Worm (Caenorhabditis elegans) whole organism, L1 larva: ENCODE data around the gene otpl-6.
A peak's percentile ranks its signal among the peaks of the same experiment; 100 is the strongest.

Source experiments
- C16A3.4 ChIP-seq: fragments of 150-350 bp; optimal IDR thresholded peaks from 2 replicates; lab custom pipeline; 2014; ENCODE audit warnings: missing biosample characterization, missing genetic modification characterization
- F16B12.6 ChIP-seq: fragments of 150-350 bp; optimal IDR thresholded peaks from 2 replicates; lab custom pipeline; 2014; ENCODE audit warnings: missing biosample characterization, missing genetic modification characterization
- alr-1 ChIP-seq: fragments of 200-800 bp; sonication (Bioruptor generic); optimal IDR thresholded peaks from 2 replicates; lab custom pipeline; 2018; ENCODE audit warnings: borderline replicate concordance, mild to moderate bottlenecking, missing genetic modification characterization, missing compliant biosample characterization
- aly-2 ChIP-seq: fragments of 150-350 bp; optimal IDR thresholded peaks from 2 replicates; lab custom pipeline; 2014; ENCODE audit warnings: missing biosample characterization, missing genetic modification characterization
- ama-1 ChIP-seq: fragments of 150-350 bp; optimal IDR thresholded peaks from 2 replicates; lab custom pipeline; 2014
- ceh-8 ChIP-seq: fragments of 200-800 bp; sonication (Bioruptor generic); optimal IDR thresholded peaks from 2 replicates; lab custom pipeline; 2018; ENCODE audit warnings: mild to moderate bottlenecking, missing genetic modification characterization, moderate library complexity, missing compliant biosample characterization
- ceh-88 ChIP-seq: fragments of 200-800 bp; sonication (Bioruptor generic); IDR thresholded peaks from 2 replicates; pipeline ENCODE4 v1.3.6; 2022; ENCODE audit warnings: missing genetic modification characterization, missing compliant biosample characterization
- ceh-90 ChIP-seq: sonication (generic microtip); optimal IDR thresholded peaks from 2 replicates; lab custom pipeline; 2016; ENCODE audit warnings: missing genetic modification characterization, missing compliant biosample characterization
- dsc-1 ChIP-seq: sonication (generic microtip); optimal IDR thresholded peaks from 2 replicates; lab custom pipeline; 2016; ENCODE audit warnings: mild to moderate bottlenecking, missing genetic modification characterization, missing compliant biosample characterization
- efl-1 ChIP-seq, 4 experiments: fragments of 150-350 bp; optimal IDR thresholded peaks in 3 of 4; peaks in 1 of 4; 1 replicate in 1 of 4; 2 replicates in 3 of 4; lab custom pipeline; 2014; ENCODE audit warnings: missing biosample characterization in 2 of 4, missing genetic modification characterization in 2 of 4, missing genetic modification reagents in 2 of 4
- efl-3 ChIP-seq: fragments of 200-800 bp; sonication (Bioruptor generic); optimal IDR thresholded peaks from 2 replicates; lab custom pipeline; 2018; ENCODE audit warnings: mild to moderate bottlenecking, missing genetic modification characterization, missing compliant biosample characterization
- elt-2 ChIP-seq: sonication (generic microtip); optimal IDR thresholded peaks from 2 replicates; lab custom pipeline; 2016; ENCODE audit warnings: missing genetic modification characterization, mild to moderate bottlenecking, inconsistent platforms, missing compliant biosample characterization, missing genetic modification reagents
- elt-3 ChIP-seq, 6 experiments: fragments of 150-350 bp in 1 of 6; sonication (generic microtip); optimal IDR thresholded peaks; 2 replicates each; lab custom pipeline; 2017 to 2018; ENCODE audit warnings: missing biosample characterization in 6 of 6, missing genetic modification characterization in 6 of 6, inconsistent platforms in 1 of 6
- ets-5 ChIP-seq: fragments of 200-800 bp; sonication (Bioruptor generic); IDR thresholded peaks from 2 replicates; pipeline ENCODE4 v1.3.6; 2022; ENCODE audit warnings: missing genetic modification characterization, missing compliant biosample characterization
- fkh-4 ChIP-seq: sonication (generic microtip); optimal IDR thresholded peaks from 2 replicates; lab custom pipeline; 2016; ENCODE audit warnings: missing compliant biosample characterization, missing genetic modification characterization, borderline replicate concordance
- fkh-8 ChIP-seq: sonication (generic microtip); optimal IDR thresholded peaks from 2 replicates; lab custom pipeline; 2016; ENCODE audit warnings: mild to moderate bottlenecking, missing genetic modification characterization, missing compliant biosample characterization
- grh-1 ChIP-seq: fragments of 200-800 bp; sonication (Bioruptor generic); IDR thresholded peaks from 2 replicates; pipeline ENCODE4 v1.3.6; 2022; ENCODE audit warnings: missing genetic modification reagents, missing genetic modification characterization, missing compliant biosample characterization
- hlh-4 ChIP-seq: sonication (generic microtip); optimal IDR thresholded peaks from 2 replicates; lab custom pipeline; 2016; ENCODE audit warnings: mild to moderate bottlenecking, missing genetic modification characterization, missing compliant biosample characterization
- hpl-2 ChIP-seq: fragments of 150-350 bp; optimal IDR thresholded peaks from 2 replicates; lab custom pipeline; 2014; ENCODE audit warnings: missing biosample characterization, missing genetic modification reagents, missing genetic modification characterization
- irx-1 ChIP-seq: sonication (generic microtip); optimal IDR thresholded peaks from 2 replicates; lab custom pipeline; 2016; ENCODE audit warnings: missing genetic modification characterization, missing compliant biosample characterization
- lin-13 ChIP-seq: fragments of 150-350 bp; optimal IDR thresholded peaks from 2 replicates; lab custom pipeline; 2014; ENCODE audit warnings: missing biosample characterization, missing genetic modification reagents, missing genetic modification characterization
- lin-14 ChIP-seq: fragments of 200-800 bp; sonication (Bioruptor generic); optimal IDR thresholded peaks from 2 replicates; lab custom pipeline; 2018; ENCODE audit warnings: mild to moderate bottlenecking, missing genetic modification characterization, moderate library complexity, missing compliant biosample characterization
- lin-35 ChIP-seq, 2 experiments: fragments of 150-350 bp; optimal IDR thresholded peaks; 2 replicates each; lab custom pipeline; 2014; ENCODE audit warnings: missing biosample characterization in 2 of 2, missing genetic modification characterization in 2 of 2, missing genetic modification reagents in 2 of 2
- lin-39 ChIP-seq: fragments of 150-350 bp; optimal IDR thresholded peaks from 2 replicates; lab custom pipeline; 2014; ENCODE audit warnings: missing biosample characterization, missing genetic modification reagents, missing genetic modification characterization
- lsy-2 ChIP-seq, 2 experiments: fragments of 150-350 bp; optimal IDR thresholded peaks; 2 replicates each; lab custom pipeline; 2014; ENCODE audit warnings: missing biosample characterization in 2 of 2, missing genetic modification characterization in 2 of 2
- mef-2 ChIP-seq: fragments of 150-350 bp; optimal IDR thresholded peaks from 2 replicates; lab custom pipeline; 2014; ENCODE audit warnings: missing biosample characterization, missing genetic modification characterization
- mep-1 ChIP-seq: fragments of 150-350 bp; optimal IDR thresholded peaks from 2 replicates; lab custom pipeline; 2014; ENCODE audit warnings: missing biosample characterization, missing genetic modification characterization
- nhr-19 ChIP-seq: fragments of 200-800 bp; sonication (Bioruptor generic); conservative IDR thresholded peaks from 2 replicates; pipeline ENCODE4 v1.3.6; 2022; ENCODE audit warnings: missing genetic modification characterization, missing compliant biosample characterization
- nhr-20 ChIP-seq: sonication (generic microtip); optimal IDR thresholded peaks from 2 replicates; lab custom pipeline; 2016; ENCODE audit warnings: mild to moderate bottlenecking, missing genetic modification characterization, missing compliant biosample characterization
- nhr-237 ChIP-seq: fragments of 150-350 bp; optimal IDR thresholded peaks from 2 replicates; lab custom pipeline; 2014; ENCODE audit warnings: missing biosample characterization, missing genetic modification characterization
- nhr-71 ChIP-seq: sonication (generic microtip); optimal IDR thresholded peaks from 2 replicates; lab custom pipeline; 2016; ENCODE audit warnings: mild to moderate bottlenecking, missing genetic modification characterization, moderate library complexity, missing compliant biosample characterization
- nhr-85 ChIP-seq: sonication (generic microtip); peaks from one replicate; lab custom pipeline; 2016; ENCODE audit warnings: missing genetic modification characterization, inconsistent platforms, missing compliant biosample characterization
- nhr-90 ChIP-seq: sonication (generic microtip); optimal IDR thresholded peaks from 2 replicates; lab custom pipeline; 2016; ENCODE audit warnings: mild to moderate bottlenecking, missing genetic modification characterization, missing compliant biosample characterization; ENCODE audit not compliant: poor library complexity
- pax-3 ChIP-seq: fragments of 200-800 bp; sonication (Bioruptor generic); optimal IDR thresholded peaks from 2 replicates; lab custom pipeline; 2018; ENCODE audit warnings: mild to moderate bottlenecking, missing genetic modification characterization, moderate library complexity, missing compliant biosample characterization
- rnt-1 ChIP-seq: sonication (generic microtip); optimal IDR thresholded peaks from 2 replicates; lab custom pipeline; 2016; ENCODE audit warnings: mild to moderate bottlenecking, missing genetic modification characterization, moderate library complexity, missing compliant biosample characterization
- skn-1 ChIP-seq: fragments of 150-350 bp; optimal IDR thresholded peaks from 2 replicates; lab custom pipeline; 2014; ENCODE audit warnings: missing biosample characterization, missing genetic modification characterization
- snu-23 ChIP-seq: sonication (generic microtip); optimal IDR thresholded peaks from 2 replicates; lab custom pipeline; 2016; ENCODE audit warnings: missing genetic modification characterization, missing compliant biosample characterization
- swsn-7 ChIP-seq: sonication (generic microtip); optimal IDR thresholded peaks from 2 replicates; lab custom pipeline; 2016; ENCODE audit warnings: missing genetic modification characterization, missing compliant biosample characterization
- tbx-2 ChIP-seq: sonication (generic microtip); optimal IDR thresholded peaks from 2 replicates; lab custom pipeline; 2016; ENCODE audit warnings: missing genetic modification characterization, missing compliant biosample characterization
- unc-30 ChIP-seq: sonication (generic microtip); optimal IDR thresholded peaks from 2 replicates; lab custom pipeline; 2017; ENCODE audit warnings: missing biosample characterization, missing genetic modification characterization
- unc-86 ChIP-seq: sonication (generic microtip); optimal IDR thresholded peaks from 2 replicates; lab custom pipeline; 2016; ENCODE audit warnings: missing genetic modification characterization, missing compliant biosample characterization
- unc-98 ChIP-seq: fragments of 200-800 bp; sonication (Bioruptor generic); IDR thresholded peaks from 2 replicates; pipeline ENCODE4 v1.3.6; 2022; ENCODE audit warnings: missing genetic modification characterization, missing compliant biosample characterization
- ztf-11 ChIP-seq, 2 experiments: sonication (generic microtip); optimal IDR thresholded peaks; 2 replicates each; lab custom pipeline; 2016 to 2017; ENCODE audit warnings: missing genetic modification characterization in 2 of 2, missing biosample characterization in 1 of 2, missing compliant biosample characterization in 1 of 2

The otpl-6 gene

ce11 chrV:8552460-8552859 is 26.6 kb downstream of the otpl-6 start, which contains the start of gene acr-15:
Gene acr-15 (plus strand): TSS chrV:8552695.
- no peak for TF ChIP-seq dsc-1 (tag; lab: Kevin White, UChicago)
- TF ChIP-seq fkh-8 (tag; lab: Kevin White, UChicago): no peak
- TF ChIP-seq aly-2 (tag; lab: Kevin White, UChicago): no peak
- TF ChIP-seq unc-98: no peak
- peak; percentile 1 for TF ChIP-seq lin-14 (GFP tag; lab: Kevin White, UChicago)
- no peak for TF ChIP-seq lin-13 (GFP tag; lab: Kevin White, UChicago)
- TF ChIP-seq efl-3 (GFP tag; lab: Kevin White, UChicago): no peak
- no peak for TF ChIP-seq ceh-90 (tag; lab: Kevin White, UChicago)
- no peak for TF ChIP-seq efl-1 (optimal IDR thresholded peaks at IDR 0.05; lab: Kevin White, UChicago)
- peak in 1 of 2 experiments; percentile 78 for TF ChIP-seq efl-1 (GFP tag; optimal IDR thresholded peaks at IDR 0.05 in 1 of 2; lab: Kevin White, UChicago)
- no peak for TF ChIP-seq hpl-2 (GFP tag; lab: Kevin White, UChicago)
- TF ChIP-seq rnt-1: peak; percentile 46
- TF ChIP-seq mep-1: no peak
- no peak for TF ChIP-seq snu-23 (GFP tag; lab: Kevin White, UChicago)
- no peak for TF ChIP-seq elt-2
- no peak for TF ChIP-seq ama-1 (lab: Kevin White, UChicago)
- TF ChIP-seq unc-86 (tag; lab: Kevin White, UChicago): no peak
- TF ChIP-seq nhr-85 (tag; lab: Kevin White, UChicago): no peak
- TF ChIP-seq unc-30 (tag; lab: Kevin White, UChicago): no peak
- TF ChIP-seq tbx-2: no peak
- TF ChIP-seq C16A3.4 (tag; lab: Kevin White, UChicago): no peak
- TF ChIP-seq irx-1 (tag; lab: Kevin White, UChicago): no peak

ce11 chrV:8555955-8556354 is 30.1 kb downstream of the otpl-6 start:
- peak; percentile 99 for TF ChIP-seq dsc-1 (tag; lab: Kevin White, UChicago)
- no peak for TF ChIP-seq ztf-11 (tag; optimal IDR thresholded peaks at IDR 0.05; lab: Kevin White, UChicago)
- no peak for TF ChIP-seq ceh-88 (GFP tag; lab: Robert Waterston, UW)
- peak; percentile 27 for TF ChIP-seq tbx-2
- no peak for TF ChIP-seq alr-1
- TF ChIP-seq grh-1 (GFP tag; lab: Robert Waterston, UW): no peak
- no peak for TF ChIP-seq lsy-2 (tag; optimal IDR thresholded peaks at IDR 0.05; lab: Kevin White, UChicago)
- TF ChIP-seq lin-35 (GFP tag; optimal IDR thresholded peaks at IDR 0.05; lab: Kevin White, UChicago): no peak
- TF ChIP-seq swsn-7 (tag; lab: Kevin White, UChicago): no peak
- no peak for TF ChIP-seq efl-1 (optimal IDR thresholded peaks at IDR 0.05; lab: Kevin White, UChicago)
- TF ChIP-seq efl-1 (GFP tag; optimal IDR thresholded peaks at IDR 0.05 in 1 of 2; lab: Kevin White, UChicago): no peak
- peak; percentile 89 for TF ChIP-seq fkh-4 (tag; lab: Kevin White, UChicago)
- no peak for TF ChIP-seq pax-3 (tag; lab: Kevin White, UChicago)
- TF ChIP-seq ets-5 (GFP tag; lab: Robert Waterston, UW): no peak
- no peak for TF ChIP-seq nhr-237 (tag; lab: Kevin White, UChicago)
- TF ChIP-seq ceh-8 (GFP tag; lab: Kevin White, UChicago): no peak

- no peak for TF ChIP-seq aly-2 (tag; lab: Kevin White, UChicago)
- TF ChIP-seq hlh-4 (tag; lab: Kevin White, UChicago): no peak
- no peak for TF ChIP-seq nhr-71 (tag; lab: Kevin White, UChicago)
- TF ChIP-seq unc-30 (tag; lab: Kevin White, UChicago): no peak
- TF ChIP-seq rnt-1: no peak
- TF ChIP-seq elt-3 (tag; optimal IDR thresholded peaks at IDR 0.05; lab: Kevin White, UChicago): no peak
- TF ChIP-seq nhr-20 (tag; lab: Kevin White, UChicago): no peak
- no peak for TF ChIP-seq dsc-1 (tag; lab: Kevin White, UChicago)
- TF ChIP-seq nhr-19 (GFP tag; lab: Robert Waterston, UW): no peak
- no peak for TF ChIP-seq pax-3 (tag; lab: Kevin White, UChicago)
- no peak for TF ChIP-seq ceh-8 (GFP tag; lab: Kevin White, UChicago)
- TF ChIP-seq skn-1: no peak
- no peak for TF ChIP-seq F16B12.6 (tag; lab: Kevin White, UChicago)
- no peak for TF ChIP-seq grh-1 (GFP tag; lab: Robert Waterston, UW)
- no peak for TF ChIP-seq lin-39 (tag; lab: Kevin White, UChicago)
- no peak for TF ChIP-seq nhr-90 (tag; lab: Kevin White, UChicago)
- TF ChIP-seq nhr-85 (tag; lab: Kevin White, UChicago): no peak
- no peak for TF ChIP-seq mef-2 (tag; lab: Kevin White, UChicago)
- TF ChIP-seq, all 84 proteins: peak for 0
These were observed 35.0 kb downstream of the otpl-6 start, which contains the start of gene acr-16 for ce11 chrV:8560916-8561315. Gene acr-16 (plus strand): TSS chrV:8561216.
